Fruit fly (Drosophila melanogaster): ENCODE results near the gene Cen.

Cen gene

DNA sequence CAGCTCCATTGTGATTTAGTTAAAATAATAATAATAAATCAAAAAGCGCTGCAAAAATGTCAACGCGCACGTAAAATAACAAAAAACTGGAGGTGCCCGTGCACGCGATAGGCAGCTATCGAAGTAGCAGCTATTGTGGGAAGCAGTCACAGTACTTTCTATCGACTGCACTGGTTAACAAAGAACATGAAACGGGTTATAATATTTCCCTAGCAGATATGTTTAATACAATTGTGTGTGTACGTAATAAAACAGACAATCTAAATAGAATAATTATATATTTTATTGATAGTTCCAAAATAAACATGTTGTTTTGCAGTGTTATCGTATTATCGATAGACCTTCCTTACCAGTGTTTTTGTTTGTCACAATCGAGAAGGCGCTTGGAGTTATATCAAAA lies 5.8 kb downstream of the Cen start, which contains the start of the genes CG31678 and IKKepsilon (continued):
- TF ChIP-seq CG2889 (GFP tag; IDR thresholded peaks at IDR 0.05) (peak; percentile 50; the same call in 1 of the 3 replicates), CG7745 (tag; optimal IDR thresholded peaks at IDR 0.05) (no peak), MESR4 (GFP tag; optimal IDR thresholded peaks at IDR 0.05) (peak; percentile 46), Gsc (GFP tag; IDR thresholded peaks at IDR 0.05) (no peak), tll (GFP tag; optimal IDR thresholded peaks at IDR 0.05) (no peak), ro (GFP tag; IDR thresholded peaks at IDR 0.05) (no peak), grn (GFP tag; optimal IDR thresholded peaks at IDR 0.05) (no peak), ara (GFP tag; IDR thresholded peaks at IDR 0.05) (no peak), luna (GFP tag; optimal IDR thresholded peaks at IDR 0.05) (no peak), H2.0 (GFP tag; IDR thresholded peaks at IDR 0.05) (no peak), CG9797 (GFP tag; optimal IDR thresholded peaks at IDR 0.05) (peak; percentile 12), Nf-YA (GFP tag; IDR thresholded peaks at IDR 0.05) (no peak), Hr3 (GFP tag; optimal IDR thresholded peaks at IDR 0.05) (peak; percentile 34), CG3995 (GFP tag; optimal IDR thresholded peaks at IDR 0.05) (peak; percentile 99), sens-2 (GFP tag; IDR thresholded peaks at IDR 0.05) (no peak), CG10654 (GFP tag; optimal IDR thresholded peaks at IDR 0.05) (peak; percentile 11), CG15479 (GFP tag; optimal IDR thresholded peaks at IDR 0.05) (no peak), nau (GFP tag; optimal IDR thresholded peaks at IDR 0.05) (no peak), CrebB (tag; optimal IDR thresholded peaks at IDR 0.05) (no peak), BtbVII (GFP tag; optimal IDR thresholded peaks at IDR 0.05) (no peak), knrl (GFP tag; IDR thresholded peaks at IDR 0.05; ENCODE audit: partially characterized antibody) (peak; percentile 91), Nf-YC (tag; optimal IDR thresholded peaks at IDR 0.05) (no peak), CG16779 (GFP tag; IDR thresholded peaks at IDR 0.05) (no peak), unc-4 (GFP tag; IDR thresholded peaks at IDR 0.05; ENCODE audit: partially characterized antibody) (peak; percentile 89), lab (GFP tag; optimal IDR thresholded peaks at IDR 0.05) (peak; percentile 23), CG17359 (tag; optimal IDR thresholded peaks at IDR 0.05) (no peak), CG4617 (GFP tag; optimal IDR thresholded peaks at IDR 0.05; ENCODE audit: borderline replicate concordance) (peak; percentile 95), Xrp1 (GFP tag; IDR thresholded peaks at IDR 0.05) (peak; percentile 42; the same call in 1 of the 2 replicates), CG12155 (GFP tag; optimal IDR thresholded peaks at IDR 0.05) (peak; percentile 6), CG8290 (GFP tag; optimal IDR thresholded peaks at IDR 0.05) (peak; percentile 2), CG8290 (tag; optimal IDR thresholded peaks at IDR 0.05) (no peak), Fer1 (GFP tag; optimal IDR thresholded peaks at IDR 0.05) (peak; percentile 43), Ptx1 (GFP tag; IDR thresholded peaks at IDR 0.05) (no peak), CG6254 (GFP tag; optimal IDR thresholded peaks at IDR 0.05) (no peak), peb (GFP tag; IDR thresholded peaks at IDR 0.05) (no peak), nmo (GFP tag; optimal IDR thresholded peaks at IDR 0.05) (peak; percentile 66), Atf-2 (GFP tag; optimal IDR thresholded peaks at IDR 0.05) (no peak), slp2 (GFP tag; optimal IDR thresholded peaks at IDR 0.05) (no peak), unpg (GFP tag; optimal IDR thresholded peaks at IDR 0.05) (peak; percentile 35), pum (GFP tag; optimal IDR thresholded peaks at IDR 0.05) (no peak), CG6765 (GFP tag; optimal IDR thresholded peaks at IDR 0.05) (no peak), CG10321 (GFP tag; IDR thresholded peaks at IDR 0.05) (no peak), CG14710 (tag; optimal IDR thresholded peaks at IDR 0.05) (peak; percentile 61), eyg (GFP tag; optimal IDR thresholded peaks at IDR 0.05) (no peak), CG7987 (GFP tag; optimal IDR thresholded peaks at IDR 0.05) (no peak), fd102C (GFP tag; optimal IDR thresholded peaks at IDR 0.05) (no peak), p53 (GFP tag; optimal IDR thresholded peaks at IDR 0.05) (no peak), ssp (GFP tag; IDR thresholded peaks at IDR 0.05) (peak; percentile 27; the same call in 1 of the 2 replicates), Sry-δ (GFP tag; optimal IDR thresholded peaks at IDR 0.05) (peak; percentile 70), chinmo (GFP tag; IDR thresholded peaks at IDR 0.05; ENCODE audit: partially characterized antibody) (peak; percentile 86; the same call in 2 of the 4 replicates), CG13287 (GFP tag; IDR thresholded peaks at IDR 0.05; ENCODE audit: partially characterized antibody) (peak; percentile 96)

Data from whole organism, embryonic.